Worm (Caenorhabditis elegans) whole organism, young adult: ENCODE measurements around the gene best-9.
A peak's percentile ranks its signal among the peaks of the same experiment; 100 is the strongest.

Experiments used
- F10E7.11 ChIP-seq: sonication (generic microtip); optimal IDR thresholded peaks from 2 replicates; lab custom pipeline; 2017; ENCODE audit warnings: mild to moderate bottlenecking, missing genetic modification characterization, moderate library complexity, missing compliant biosample characterization
- F33H1.4 ChIP-seq: fragments of 200-800 bp; sonication (Bioruptor generic); IDR thresholded peaks from 2 replicates; pipeline ENCODE4 v1.3.6; 2022; ENCODE audit warnings: missing genetic modification reagents, missing genetic modification characterization, missing compliant biosample characterization
- F37B4.10 ChIP-seq: fragments of 200-800 bp; sonication (Bioruptor generic); IDR thresholded peaks from 2 replicates; pipeline ENCODE4 v1.3.6; 2022; ENCODE audit warnings: missing genetic modification characterization, missing compliant biosample characterization
- F52B5.7 ChIP-seq: sonication (generic microtip); optimal IDR thresholded peaks from 2 replicates; lab custom pipeline; 2016; ENCODE audit warnings: mild to moderate bottlenecking, missing genetic modification characterization, missing compliant biosample characterization
- F55B11.4 ChIP-seq: sonication (generic microtip); optimal IDR thresholded peaks from 2 replicates; lab custom pipeline; 2016; ENCODE audit warnings: missing compliant biosample characterization, missing genetic modification characterization, borderline replicate concordance; ENCODE audit not compliant: insufficient read depth
- F57C9.4 ChIP-seq: sonication (generic microtip); optimal IDR thresholded peaks from 2 replicates; lab custom pipeline; 2017; ENCODE audit warnings: mild to moderate bottlenecking, missing genetic modification characterization, missing compliant biosample characterization
- K11D2.4 ChIP-seq: fragments of 200-800 bp; sonication (Bioruptor generic); IDR thresholded peaks from 2 replicates; pipeline ENCODE4 v1.3.6; 2022; ENCODE audit warnings: missing genetic modification reagents, missing genetic modification characterization, missing compliant biosample characterization
- T26A5.8 ChIP-seq: sonication (generic microtip); optimal IDR thresholded peaks from 2 replicates; lab custom pipeline; 2016; ENCODE audit warnings: missing genetic modification characterization, missing compliant biosample characterization
- Y53G8AR.9 ChIP-seq: fragments of 200-800 bp; sonication (Bioruptor generic); conservative IDR thresholded peaks from 2 replicates; pipeline ENCODE4 v1.3.6; 2022; ENCODE audit warnings: missing genetic modification reagents, missing genetic modification characterization, missing compliant biosample characterization
- Y67H2A.10 ChIP-seq: fragments of 200-800 bp; sonication (Bioruptor generic); conservative IDR thresholded peaks from 2 replicates; pipeline ENCODE4 v1.3.6; 2022; ENCODE audit warnings: missing genetic modification reagents, missing genetic modification characterization, missing compliant biosample characterization
- ZK185.1 ChIP-seq: sonication (generic microtip); optimal IDR thresholded peaks from 2 replicates; lab custom pipeline; 2016; ENCODE audit warnings: mild to moderate bottlenecking, missing genetic modification characterization, missing compliant biosample characterization; ENCODE audit not compliant: poor library complexity, severe bottlenecking
- attf-3 ChIP-seq: fragments of 200-800 bp; sonication (Bioruptor generic); conservative IDR thresholded peaks from 2 replicates; pipeline ENCODE4 v1.3.6; 2022; ENCODE audit warnings: missing genetic modification reagents, missing genetic modification characterization, missing compliant biosample characterization
- attf-5 ChIP-seq: fragments of 200-800 bp; sonication (Bioruptor generic); optimal IDR thresholded peaks from 2 replicates; lab custom pipeline; 2018; ENCODE audit warnings: mild to moderate bottlenecking, missing genetic modification characterization, missing compliant biosample characterization
- attf-6 ChIP-seq: fragments of 200-800 bp; sonication (Bioruptor generic); IDR thresholded peaks from 2 replicates; pipeline ENCODE4 v1.3.6; 2022; ENCODE audit warnings: missing genetic modification reagents, missing genetic modification characterization, missing compliant biosample characterization
- cebp-1 ChIP-seq, 2 experiments: fragments of 200-800 bp in 1 of 2; sonication (Bioruptor generic) in 1 of 2; sonication (generic microtip) in 1 of 2; IDR thresholded peaks in 1 of 2; optimal IDR thresholded peaks in 1 of 2; 2 replicates each; pipeline versions ENCODE4 v1.3.6 to Lab custom; 2017 to 2022; ENCODE audit warnings: missing compliant biosample characterization in 2 of 2, missing genetic modification characterization in 2 of 2, mild to moderate bottlenecking in 1 of 2, missing genetic modification reagents in 1 of 2, moderate library complexity in 1 of 2
- ceh-58 ChIP-seq: fragments of 200-800 bp; sonication (Bioruptor generic); IDR thresholded peaks from 2 replicates; pipeline ENCODE4 v1.3.6; 2022; ENCODE audit warnings: missing genetic modification characterization, missing compliant biosample characterization
- ceh-79 ChIP-seq: sonication (generic microtip); optimal IDR thresholded peaks from 2 replicates; lab custom pipeline; 2017; ENCODE audit warnings: mild to moderate bottlenecking, missing genetic modification characterization, missing compliant biosample characterization
- die-1 ChIP-seq: sonication (generic microtip); optimal IDR thresholded peaks from 2 replicates; lab custom pipeline; 2016; ENCODE audit warnings: missing genotype, mild to moderate bottlenecking, missing genetic modification characterization, missing compliant biosample characterization
- efl-1 ChIP-seq: fragments of 150-350 bp; optimal IDR thresholded peaks from 2 replicates; lab custom pipeline; 2014; ENCODE audit warnings: missing biosample characterization, missing genetic modification reagents, missing genetic modification characterization
- egl-18 ChIP-seq: fragments of 200-800 bp; sonication (Bioruptor generic); IDR thresholded peaks from 2 replicates; pipeline ENCODE4 v1.3.6; 2022; ENCODE audit warnings: missing genetic modification reagents, missing genetic modification characterization, missing compliant biosample characterization
- egl-44 ChIP-seq: fragments of 200-800 bp; sonication (Bioruptor generic); IDR thresholded peaks from 2 replicates; pipeline ENCODE4 v1.3.6; 2022; ENCODE audit warnings: missing genetic modification reagents, missing genetic modification characterization, missing compliant biosample characterization
- ekl-4 ChIP-seq: fragments of 200-800 bp; sonication (Bioruptor generic); IDR thresholded peaks from 2 replicates; pipeline ENCODE4 v1.3.6; 2022; ENCODE audit warnings: missing genetic modification reagents, missing genetic modification characterization, missing compliant biosample characterization
- ets-4 ChIP-seq: fragments of 200-800 bp; sonication (Bioruptor generic); optimal IDR thresholded peaks from 2 replicates; lab custom pipeline; 2018; ENCODE audit warnings: mild to moderate bottlenecking, missing genetic modification characterization, missing compliant biosample characterization
- fkh-3 ChIP-seq: sonication (generic microtip); optimal IDR thresholded peaks from 2 replicates; lab custom pipeline; 2016; ENCODE audit warnings: mild to moderate bottlenecking, missing genetic modification characterization, missing compliant biosample characterization
- hmg-1.2 ChIP-seq: fragments of 200-800 bp; sonication (Bioruptor generic); IDR thresholded peaks from 2 replicates; pipeline ENCODE4 v1.3.6; 2022; ENCODE audit warnings: missing genetic modification reagents, missing genetic modification characterization, missing compliant biosample characterization
- let-526 ChIP-seq: fragments of 200-800 bp; sonication (Bioruptor generic); IDR thresholded peaks from 2 replicates; pipeline ENCODE4 v1.3.6; 2022; ENCODE audit warnings: missing genetic modification reagents, missing genetic modification characterization, missing compliant biosample characterization
- lin-26 ChIP-seq: fragments of 200-800 bp; sonication (Bioruptor generic); IDR thresholded peaks from 2 replicates; pipeline ENCODE4 v1.3.6; 2022; ENCODE audit warnings: missing genetic modification reagents, missing genetic modification characterization, missing compliant biosample characterization
- lin-35 ChIP-seq, 3 experiments: fragments of 150-350 bp in 2 of 3; sonication (generic microtip) in 1 of 3; optimal IDR thresholded peaks; 2 replicates each; lab custom pipeline; 2014 to 2018; ENCODE audit warnings: missing biosample characterization in 3 of 3, missing genetic modification characterization in 3 of 3, missing genetic modification reagents in 3 of 3
- lin-54 ChIP-seq: fragments of 200-800 bp; sonication (Bioruptor generic); optimal IDR thresholded peaks from 2 replicates; lab custom pipeline; 2018; ENCODE audit warnings: mild to moderate bottlenecking, missing genetic modification characterization, missing compliant biosample characterization
- madf-8 ChIP-seq: fragments of 200-800 bp; sonication (Bioruptor generic); conservative IDR thresholded peaks from 2 replicates; pipeline ENCODE4 v1.3.6; 2022; ENCODE audit warnings: missing genetic modification reagents, missing genetic modification characterization, missing compliant biosample characterization
- mcd-1 ChIP-seq: fragments of 200-800 bp; sonication (Bioruptor generic); IDR thresholded peaks from 2 replicates; pipeline ENCODE4 v1.3.6; 2022; ENCODE audit warnings: missing genetic modification reagents, missing genetic modification characterization, missing compliant biosample characterization
- mes-4 ChIP-seq: sonication (generic microtip); optimal IDR thresholded peaks from 2 replicates; lab custom pipeline; 2016; ENCODE audit warnings: missing genotype, missing genetic modification characterization, missing compliant biosample characterization
- nfya-1 ChIP-seq: sonication (generic microtip); optimal IDR thresholded peaks from 2 replicates; lab custom pipeline; 2017; ENCODE audit warnings: antibody characterized with exemption, missing compliant biosample characterization, missing genetic modification characterization, borderline replicate concordance; ENCODE audit not compliant: insufficient read depth
- pbrm-1 ChIP-seq: fragments of 200-800 bp; sonication (Bioruptor generic); IDR thresholded peaks from 2 replicates; pipeline ENCODE4 v1.3.6; 2022; ENCODE audit warnings: missing genetic modification reagents, missing genetic modification characterization, missing compliant biosample characterization
- rcor-1 ChIP-seq: fragments of 200-800 bp; sonication (Bioruptor generic); IDR thresholded peaks from 2 replicates; pipeline ENCODE4 v1.3.6; 2022; ENCODE audit warnings: missing genetic modification reagents, missing genetic modification characterization, missing compliant biosample characterization
- repo-1 ChIP-seq: sonication (generic microtip); optimal IDR thresholded peaks from 2 replicates; lab custom pipeline; 2017; ENCODE audit warnings: mild to moderate bottlenecking, missing genetic modification characterization, missing compliant biosample characterization
- rpc-1 ChIP-seq, 2 experiments: fragments of 150-350 bp in 1 of 2; sonication (generic microtip) in 1 of 2; optimal IDR thresholded peaks; 2 replicates each; lab custom pipeline; 2014 to 2018; ENCODE audit warnings: missing biosample characterization in 1 of 2, missing genetic modification characterization in 1 of 2, missing genetic modification reagents in 1 of 2, missing genotype in 1 of 2
- sdz-38 ChIP-seq: sonication (generic microtip); optimal IDR thresholded peaks from 2 replicates; lab custom pipeline; 2016; ENCODE audit warnings: missing genotype, missing genetic modification characterization, missing compliant biosample characterization
- snpc-1.1 ChIP-seq: sonication (generic microtip); optimal IDR thresholded peaks from 2 replicates; lab custom pipeline; 2017; ENCODE audit warnings: missing genetic modification characterization, mild to moderate bottlenecking, missing compliant biosample characterization, antibody characterized with exemption, moderate library complexity, missing genotype, missing genetic modification reagents; ENCODE audit not compliant: insufficient read depth
- snpc-1.3 ChIP-seq: sonication (generic microtip); optimal IDR thresholded peaks from 2 replicates; lab custom pipeline; 2017; ENCODE audit warnings: missing genetic modification characterization, mild to moderate bottlenecking, missing compliant biosample characterization, antibody characterized with exemption, moderate library complexity, missing genotype, missing genetic modification reagents; ENCODE audit not compliant: insufficient read depth
- tbx-9 ChIP-seq: sonication (generic microtip); optimal IDR thresholded peaks from 2 replicates; lab custom pipeline; 2016; ENCODE audit warnings: borderline replicate concordance, missing genetic modification characterization, inconsistent platforms, missing compliant biosample characterization
- tlf-1 ChIP-seq: fragments of 200-800 bp; sonication (Bioruptor generic); optimal IDR thresholded peaks from 2 replicates; lab custom pipeline; 2018; ENCODE audit warnings: mild to moderate bottlenecking, missing genetic modification characterization, missing compliant biosample characterization
- unc-62 ChIP-seq: fragments of 150-350 bp; optimal IDR thresholded peaks from 2 replicates; lab custom pipeline; 2014; ENCODE audit warnings: missing biosample characterization, missing genetic modification reagents, missing genetic modification characterization
- xnd-1 ChIP-seq: sonication (generic microtip); optimal IDR thresholded peaks from 2 replicates; lab custom pipeline; 2016; ENCODE audit warnings: missing genotype, missing genetic modification reagents, missing genetic modification characterization, missing compliant biosample characterization
- zfh-2 ChIP-seq: fragments of 200-800 bp; sonication (Bioruptor generic); conservative IDR thresholded peaks from 2 replicates; pipeline ENCODE4 v1.3.6; 2022; ENCODE audit warnings: missing genetic modification reagents, missing genetic modification characterization, missing compliant biosample characterization
- ztf-22 ChIP-seq: fragments of 200-800 bp; sonication (Bioruptor generic); optimal IDR thresholded peaks from 2 replicates; lab custom pipeline; 2018; ENCODE audit warnings: mild to moderate bottlenecking, missing genetic modification characterization, moderate library complexity, missing compliant biosample characterization
- ztf-25 ChIP-seq: fragments of 200-800 bp; sonication (Bioruptor generic); IDR thresholded peaks from 2 replicates; pipeline ENCODE4 v1.3.6; 2022; ENCODE audit warnings: missing genetic modification reagents, missing genetic modification characterization, missing compliant biosample characterization

best-9 gene

DNA sequence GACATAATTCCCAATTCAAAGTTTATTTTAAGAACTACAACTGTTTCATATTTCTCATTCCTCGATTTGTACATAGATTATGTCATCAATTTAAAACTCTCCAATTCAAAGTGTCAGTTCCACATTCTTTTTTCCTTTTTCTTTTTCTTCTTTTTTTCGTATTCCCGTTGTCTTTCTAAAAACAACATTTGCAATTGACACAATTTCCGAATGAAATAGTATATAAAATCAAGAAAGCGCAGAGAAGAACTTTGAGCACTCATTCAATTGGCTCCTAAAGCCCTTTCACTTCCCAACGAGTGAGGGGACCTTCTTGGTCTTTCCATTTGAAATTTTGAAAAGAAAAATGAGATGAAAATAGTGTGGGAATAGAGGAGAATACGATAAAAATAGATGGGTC lies 13.1 kb upstream of the best-9 start:
- no peak for TF ChIP-seq F57C9.4
- no peak for TF ChIP-seq xnd-1 (tag; lab: Kevin White, UChicago)
- TF ChIP-seq Y53G8AR.9: no peak
- TF ChIP-seq let-526 (GFP tag; lab: Robert Waterston, UW): no peak
- no peak for TF ChIP-seq sdz-38 (tag; lab: Kevin White, UChicago)
- TF ChIP-seq snpc-1.3 (tag; lab: Kevin White, UChicago): no peak
- TF ChIP-seq lin-35 (GFP tag; optimal IDR thresholded peaks at IDR 0.05; lab: Kevin White, UChicago): no peak
- TF ChIP-seq T26A5.8 (tag; lab: Kevin White, UChicago): no peak
- no peak for TF ChIP-seq snpc-1.1 (tag; lab: Kevin White, UChicago)
- no peak for TF ChIP-seq egl-44 (GFP tag; lab: Robert Waterston, UW)
- no peak for TF ChIP-seq pbrm-1
- no peak for TF ChIP-seq F10E7.11 (tag; lab: Kevin White, UChicago)
- TF ChIP-seq ztf-25 (GFP tag; lab: Robert Waterston, UW): no peak
- no peak for TF ChIP-seq madf-8 (GFP tag; lab: Robert Waterston, UW)
- no peak for TF ChIP-seq hmg-1.2
- TF ChIP-seq ceh-58 (GFP tag; lab: Robert Waterston, UW): no peak
- TF ChIP-seq lin-54 (GFP tag; lab: Kevin White, UChicago): no peak
- TF ChIP-seq F55B11.4 (tag; lab: Kevin White, UChicago): no peak
- TF ChIP-seq egl-18: no peak
- TF ChIP-seq tbx-9: no peak

ce11 chrIV:6548609-6549008 lies 11.9 kb upstream of the best-9 start, which contains the start of gene fan-1:
Gene fan-1 (plus strand): TSS chrIV:6548686.
- TF ChIP-seq nfya-1 (tag; lab: Kevin White, UChicago): no peak
- TF ChIP-seq xnd-1 (tag; lab: Kevin White, UChicago): no peak
- no peak for TF ChIP-seq ekl-4
- no peak for TF ChIP-seq ztf-22 (GFP tag; lab: Kevin White, UChicago)
- TF ChIP-seq zfh-2 (GFP tag; lab: Robert Waterston, UW): no peak
- TF ChIP-seq attf-6 (GFP tag; lab: Robert Waterston, UW): no peak
- no peak for TF ChIP-seq F37B4.10 (GFP tag; lab: Robert Waterston, UW)
- peak; percentile 27 for TF ChIP-seq snpc-1.3 (tag; lab: Kevin White, UChicago)
- TF ChIP-seq die-1: no peak
- TF ChIP-seq unc-62 (GFP tag; lab: Kevin White, UChicago): no peak
- TF ChIP-seq egl-44 (GFP tag; lab: Robert Waterston, UW): no peak
- peak; percentile 72 for TF ChIP-seq efl-1 (GFP tag; lab: Kevin White, UChicago)
- TF ChIP-seq mes-4: no peak
- no peak for TF ChIP-seq ZK185.1 (tag; lab: Kevin White, UChicago)
- TF ChIP-seq lin-26 (GFP tag; lab: Robert Waterston, UW): no peak
- no peak for TF ChIP-seq ceh-79 (tag; lab: Kevin White, UChicago)
- TF ChIP-seq Y67H2A.10 (GFP tag; lab: Robert Waterston, UW): no peak
- no peak for TF ChIP-seq rcor-1 (GFP tag; lab: Robert Waterston, UW)
- TF ChIP-seq tlf-1: no peak
- TF ChIP-seq mcd-1: peak; percentile 87
- peak; percentile 18; the same call in 1 of the 2 replicates for TF ChIP-seq F33H1.4 (GFP tag; lab: Robert Waterston, UW)
- TF ChIP-seq F52B5.7 (tag; lab: Kevin White, UChicago): no peak
- no peak for TF ChIP-seq fkh-3 (tag; lab: Kevin White, UChicago)
- no peak for TF ChIP-seq attf-5 (GFP tag; lab: Kevin White, UChicago)
- TF ChIP-seq repo-1 (tag; lab: Kevin White, UChicago): no peak
- TF ChIP-seq ets-4 (GFP tag; lab: Kevin White, UChicago): no peak
- no peak for TF ChIP-seq K11D2.4
- no peak for TF ChIP-seq attf-3 (GFP tag; lab: Robert Waterston, UW)
- TF ChIP-seq snpc-1.1 (tag; lab: Kevin White, UChicago): no peak
- no peak for TF ChIP-seq cebp-1 (GFP tag; IDR thresholded peaks at IDR 0.05; lab: Robert Waterston, UW)
- peak; percentile 37 for TF ChIP-seq cebp-1 (tag; optimal IDR thresholded peaks at IDR 0.05; lab: Kevin White, UChicago)
- no peak for TF ChIP-seq rpc-1 (optimal IDR thresholded peaks at IDR 0.05; lab: Kevin White, UChicago)
- TF ChIP-seq rpc-1 (tag; optimal IDR thresholded peaks at IDR 0.05; lab: Kevin White, UChicago): no peak
